Fruit fly (Drosophila melanogaster) whole organism, prepupa: ENCODE data around the gene tty.

Source experiments
- Blimp-1 ChIP-seq: fragments of 200-800 bp; sonication (Bioruptor generic); optimal IDR thresholded peaks from 3 replicates; lab custom pipeline; 2017; ENCODE audit warnings: missing biosample characterization, missing genetic modification characterization, mild to moderate bottlenecking, moderate library complexity, missing genetic modification reagents
- CG11762 ChIP-seq: fragments of 200-800 bp; sonication (Bioruptor generic); optimal IDR thresholded peaks from 3 replicates; lab custom pipeline; 2016; ENCODE audit warnings: missing biosample characterization, missing genetic modification characterization; ENCODE audit not compliant: insufficient read depth
- CG11902 ChIP-seq: fragments of 200-800 bp; sonication (Bioruptor generic); optimal IDR thresholded peaks from 3 replicates; lab custom pipeline; 2016; ENCODE audit warnings: missing biosample characterization, missing genetic modification characterization
- CG16779 ChIP-seq: fragments of 200-800 bp; sonication (Bioruptor generic); optimal IDR thresholded peaks from 3 replicates; lab custom pipeline; 2017; ENCODE audit warnings: missing biosample characterization, mild to moderate bottlenecking, missing genetic modification characterization
- CG32006 ChIP-seq: fragments of 200-800 bp; sonication (Bioruptor generic); optimal IDR thresholded peaks from 3 replicates; lab custom pipeline; 2017; ENCODE audit warnings: missing biosample characterization, mild to moderate bottlenecking, missing genetic modification characterization
- CG34406 ChIP-seq: fragments of 200-800 bp; sonication (Bioruptor generic); optimal IDR thresholded peaks from 3 replicates; lab custom pipeline; 2016; ENCODE audit warnings: missing biosample characterization, missing genetic modification characterization
- CG6276 ChIP-seq: fragments of 200-800 bp; sonication (Bioruptor generic); optimal IDR thresholded peaks from 2 replicates; lab custom pipeline; 2017; ENCODE audit warnings: missing biosample characterization, mild to moderate bottlenecking, missing genetic modification characterization
- CG6808 ChIP-seq: fragments of 200-800 bp; sonication (Bioruptor generic); optimal IDR thresholded peaks from 3 replicates; lab custom pipeline; 2017; ENCODE audit warnings: missing biosample characterization, missing genetic modification characterization, mild to moderate bottlenecking, moderate library complexity, missing genetic modification reagents
- CG7368 ChIP-seq: fragments of 200-800 bp; sonication (Bioruptor generic); optimal IDR thresholded peaks from 3 replicates; lab custom pipeline; 2016; ENCODE audit warnings: missing biosample characterization, missing genetic modification characterization
- CG8119 ChIP-seq: fragments of 200-800 bp; sonication (Bioruptor generic); IDR thresholded peaks from 3 replicates; pipeline ENCODE4 v1.3.6; 2022; ENCODE audit warnings: missing biosample characterization, missing genetic modification characterization
- spab ChIP-seq: fragments of 200-800 bp; sonication (Bioruptor generic); optimal IDR thresholded peaks from 2 replicates; lab custom pipeline; 2017; ENCODE audit warnings: missing biosample characterization, mild to moderate bottlenecking, missing genetic modification characterization, missing genetic modification reagents

DNA sequence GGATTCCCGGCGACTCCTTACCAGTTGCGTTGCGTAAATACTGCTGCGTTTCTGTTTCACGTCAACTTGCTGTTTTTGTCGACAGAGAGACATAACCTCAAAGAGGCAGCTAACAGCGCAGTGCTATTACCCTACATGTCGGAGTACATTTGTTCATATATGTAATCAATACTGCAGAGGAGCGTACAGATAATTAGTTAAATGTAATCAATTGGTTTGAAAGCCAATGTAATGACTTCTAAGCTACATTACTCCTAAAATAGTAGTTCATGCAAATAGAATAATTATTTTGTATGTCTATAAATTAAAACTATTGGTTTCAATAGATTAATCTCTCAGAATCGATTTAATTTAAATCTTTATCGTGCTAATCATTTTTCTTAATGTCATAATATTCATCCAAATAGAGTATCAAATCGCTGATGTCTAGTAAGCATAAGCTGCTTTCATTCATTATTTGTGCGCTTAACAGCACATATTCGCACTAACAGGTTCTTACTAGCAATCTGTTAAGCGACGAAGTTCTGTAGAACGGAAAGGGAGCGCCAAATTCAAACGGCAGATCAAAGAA is 20.2 kb downstream of the tty start, which contains the start of the genes SLIRP1 and anox:
- TF ChIP-seq CG34406 (GFP tag; lab: Kevin White, UChicago) = peak; percentile 84
- peak; percentile 87 for TF ChIP-seq CG8119 (GFP tag; lab: Robert Waterston, UW)
- TF ChIP-seq CG11762 (GFP tag; lab: Kevin White, UChicago) = peak; percentile 82
- peak; percentile 70 for TF ChIP-seq Blimp-1 (GFP tag; lab: Kevin White, UChicago)
- peak; percentile 77 for TF ChIP-seq CG11902
- TF ChIP-seq CG32006 = peak; percentile 89
- peak; percentile 70 for TF ChIP-seq CG7368 (GFP tag; lab: Kevin White, UChicago)
- TF ChIP-seq CG6808 (GFP tag; lab: Kevin White, UChicago) = peak; percentile 86
- no peak for TF ChIP-seq CG6276 (GFP tag; lab: Kevin White, UChicago)
- TF ChIP-seq CG16779 (tag; lab: Kevin White, UChicago) = peak; percentile 79
- TF ChIP-seq spab (GFP tag; lab: Kevin White, UChicago) = peak; percentile 81
